Fruit fly (Drosophila melanogaster) whole organism, pupa: ENCODE data around the gene CG5122.

Experiments
- CG12605 ChIP-seq: fragments of 200-800 bp; sonication (Bioruptor generic); IDR thresholded peaks from 2 replicates; pipeline ENCODE4 v1.3.6; 2022; ENCODE audit warnings: missing biosample characterization, missing genetic modification characterization
- CG14655 ChIP-seq: fragments of 200-800 bp; sonication (Bioruptor generic); optimal IDR thresholded peaks from 3 replicates; lab custom pipeline; 2017; ENCODE audit warnings: mild to moderate bottlenecking, missing biosample characterization, missing genetic modification reagents, missing genetic modification characterization
- CG4496 ChIP-seq: fragments of 200-800 bp; sonication (Bioruptor generic); IDR thresholded peaks from 3 replicates; pipeline ENCODE4 v1.3.6; 2022; ENCODE audit warnings: missing biosample characterization, missing genetic modification characterization
- CG8159 ChIP-seq: fragments of 200-800 bp; sonication (Bioruptor generic); optimal IDR thresholded peaks from 3 replicates; lab custom pipeline; 2018; ENCODE audit warnings: missing biosample characterization, mild to moderate bottlenecking, missing genetic modification characterization, moderate library complexity
- CG8301 ChIP-seq: fragments of 200-800 bp; sonication (Bioruptor generic); optimal IDR thresholded peaks from 2 replicates; lab custom pipeline; 2018; ENCODE audit warnings: missing biosample characterization, mild to moderate bottlenecking, missing genetic modification characterization
- CG9948 ChIP-seq: fragments of 200-800 bp; sonication (Bioruptor generic); optimal IDR thresholded peaks from 2 replicates; lab custom pipeline; 2018; ENCODE audit warnings: missing biosample characterization, mild to moderate bottlenecking, missing genetic modification characterization, moderate library complexity
- D1 ChIP-seq: fragments of 200-800 bp; sonication (Bioruptor generic); optimal IDR thresholded peaks from 2 replicates; lab custom pipeline; 2018; ENCODE audit warnings: missing biosample characterization, mild to moderate bottlenecking, missing genetic modification characterization, moderate library complexity
- EcR ChIP-seq: fragments of 200-800 bp; sonication (Bioruptor generic); optimal IDR thresholded peaks from 3 replicates; lab custom pipeline; 2019; ENCODE audit warnings: missing biosample characterization, missing genetic modification characterization, mild to moderate bottlenecking, moderate library complexity, missing genetic modification reagents
- Pif1A ChIP-seq: fragments of 200-800 bp; sonication (Bioruptor generic); optimal IDR thresholded peaks from 3 replicates; lab custom pipeline; 2016; ENCODE audit warnings: missing biosample characterization, missing genetic modification characterization
- Pif1B ChIP-seq: fragments of 200-800 bp; sonication (Bioruptor generic); optimal IDR thresholded peaks from 3 replicates; lab custom pipeline; 2016; ENCODE audit warnings: missing biosample characterization, missing genetic modification characterization
- gl ChIP-seq: fragments of 200-800 bp; sonication (Bioruptor generic); optimal IDR thresholded peaks from 2 replicates; lab custom pipeline; 2018; ENCODE audit warnings: missing biosample characterization, mild to moderate bottlenecking, missing genetic modification characterization
- rn ChIP-seq: fragments of 200-800 bp; sonication (Bioruptor generic); IDR thresholded peaks from 2 replicates; pipeline ENCODE4 v1.3.6; 2022; ENCODE audit warnings: missing biosample characterization, missing genetic modification characterization

dm6 chr2L:13097200-13097599 lies 33.2 kb upstream of the CG5122 start:
- TF ChIP-seq EcR (GFP tag; lab: Kevin White, UChicago) (no peak), CG8301 (no peak), Pif1B (GFP tag; lab: Kevin White, UChicago) (no peak), Pif1A (no peak), CG14655 (GFP tag; lab: Kevin White, UChicago) (no peak), CG12605 (GFP tag; lab: Robert Waterston, UW) (no peak), gl (tag; lab: Kevin White, UChicago) (no peak), CG8159 (tag; lab: Kevin White, UChicago) (no peak), D1 (tag; lab: Kevin White, UChicago) (no peak), CG9948 (tag; lab: Kevin White, UChicago) (no peak), rn (GFP tag; lab: Robert Waterston, UW) (no peak), CG4496 (no peak)
